Worm (Caenorhabditis elegans) whole organism, L2 larva: ENCODE measurements around the gene F26H11.8.

ENCODE experiments used
- ZK546.5 ChIP-seq: sonication (generic microtip); optimal IDR thresholded peaks from 2 replicates; lab custom pipeline; 2017; ENCODE audit warnings: missing biosample characterization, missing genetic modification characterization
- blmp-1 ChIP-seq: sonication (generic microtip); optimal IDR thresholded peaks from 2 replicates; lab custom pipeline; 2017; ENCODE audit warnings: missing genetic modification characterization, mild to moderate bottlenecking, missing compliant biosample characterization, antibody characterized with exemption, moderate library complexity; ENCODE audit not compliant: insufficient read depth
- egl-27 ChIP-seq: sonication (generic microtip); optimal IDR thresholded peaks from 3 replicates; lab custom pipeline; 2017; ENCODE audit warnings: missing biosample characterization, missing genetic modification reagents, missing genetic modification characterization
- fos-1 ChIP-seq: fragments of 150-350 bp; optimal IDR thresholded peaks from 2 replicates; lab custom pipeline; 2014; ENCODE audit warnings: missing biosample characterization, missing genetic modification characterization
- mdl-1 ChIP-seq, 2 experiments: fragments of 150-350 bp in 1 of 2; sonication (generic microtip) in 1 of 2; optimal IDR thresholded peaks; 2 replicates each; lab custom pipeline; 2017; ENCODE audit warnings: missing biosample characterization in 2 of 2, missing genetic modification characterization in 2 of 2
- nhr-12 ChIP-seq: fragments of 150-350 bp; optimal IDR thresholded peaks from 2 replicates; lab custom pipeline; 2014; ENCODE audit warnings: missing biosample characterization, missing genetic modification characterization
- nhr-129 ChIP-seq: fragments of 150-350 bp; optimal IDR thresholded peaks from 2 replicates; lab custom pipeline; 2014; ENCODE audit warnings: missing biosample characterization, missing genetic modification characterization
- nhr-21 ChIP-seq: fragments of 150-350 bp; optimal IDR thresholded peaks from 2 replicates; lab custom pipeline; 2014; ENCODE audit warnings: missing biosample characterization, missing genetic modification characterization
- skn-1 ChIP-seq: sonication (generic microtip); optimal IDR thresholded peaks from 2 replicates; lab custom pipeline; 2017; ENCODE audit warnings: missing biosample characterization, missing genetic modification characterization
- unc-39 ChIP-seq: fragments of 150-350 bp; optimal IDR thresholded peaks from 2 replicates; lab custom pipeline; 2014; ENCODE audit warnings: missing biosample characterization, missing genetic modification characterization
- ztf-11 ChIP-seq: sonication (generic microtip); optimal IDR thresholded peaks from 2 replicates; lab custom pipeline; 2017; ENCODE audit warnings: missing biosample characterization, missing genetic modification characterization

DNA sequence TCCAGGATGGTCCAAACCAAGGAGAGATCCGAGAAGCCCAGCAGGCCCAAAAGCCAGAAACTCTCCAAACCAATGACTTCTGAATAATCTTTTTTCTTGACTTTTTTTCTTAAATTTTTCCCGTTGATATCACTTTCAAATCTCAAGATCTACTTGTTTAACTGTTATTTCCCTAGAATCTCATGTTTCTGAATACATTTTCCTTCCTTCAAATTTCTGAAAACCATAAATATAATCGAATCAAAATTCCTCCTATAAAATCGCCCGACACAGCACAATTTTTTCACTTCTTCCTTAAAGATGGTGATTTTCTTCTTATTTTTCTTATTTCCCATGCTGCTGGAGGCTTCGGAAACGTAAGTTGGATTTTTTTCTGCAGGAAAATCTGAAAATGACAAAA is at the start of gene F26H11.8:
- no peak for TF ChIP-seq ZK546.5 (tag; lab: Kevin White, UChicago)
- TF ChIP-seq nhr-21 (tag; lab: Kevin White, UChicago): no peak
- no peak for TF ChIP-seq ztf-11 (tag; lab: Kevin White, UChicago)
- no peak for TF ChIP-seq mdl-1 (tag; optimal IDR thresholded peaks at IDR 0.05; lab: Kevin White, UChicago)
- no peak for TF ChIP-seq nhr-12 (tag; lab: Kevin White, UChicago)
- TF ChIP-seq blmp-1: no peak
- TF ChIP-seq fos-1: no peak
- no peak for TF ChIP-seq egl-27 (tag; lab: Kevin White, UChicago)
- no peak for TF ChIP-seq unc-39 (tag; lab: Kevin White, UChicago)
- TF ChIP-seq nhr-129 (tag; lab: Kevin White, UChicago): no peak
- no peak for TF ChIP-seq skn-1
